Worm (Caenorhabditis elegans): Measurements from ENCODE around the gene fkh-7.

DNA sequence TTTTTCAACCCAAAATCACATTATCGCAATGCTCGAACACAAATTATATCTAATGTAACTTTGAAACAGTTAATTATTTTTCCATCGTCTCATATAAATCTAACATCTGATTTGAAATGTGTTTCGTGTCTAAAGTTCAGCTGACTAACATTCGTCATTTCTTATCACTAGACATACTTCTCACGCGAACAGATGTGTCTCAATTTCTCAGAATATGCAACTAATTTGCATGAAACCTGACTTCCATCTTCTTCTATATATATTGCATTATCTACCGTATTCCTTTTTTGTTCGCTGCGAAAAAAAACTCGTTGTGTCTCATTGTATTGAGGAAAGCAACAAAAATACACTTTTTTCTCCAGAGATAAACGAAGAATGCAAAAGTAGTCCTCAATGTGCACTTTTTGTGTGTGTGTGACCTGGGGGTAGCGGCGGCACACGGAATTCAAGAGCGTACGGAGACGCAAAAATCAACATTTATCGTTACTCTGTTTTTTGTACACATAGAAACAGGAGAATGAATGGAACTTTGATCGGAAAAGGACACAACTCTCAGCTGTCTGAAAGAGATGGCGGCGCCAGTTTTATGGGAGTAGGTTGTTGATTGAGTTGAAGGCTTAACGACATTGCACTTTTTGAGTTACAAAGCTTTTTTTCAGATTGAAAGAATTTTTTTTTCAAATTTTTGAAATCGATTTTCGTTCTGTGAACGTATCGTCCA lies 3.7 kb upstream of the fkh-7 start:
- TF ChIP-seq T22C8.4 (GFP tag; IDR thresholded peaks at IDR 0.05) (no peak), cog-1 (tag; optimal IDR thresholded peaks at IDR 0.05) (no peak)
